Worm (Caenorhabditis elegans): ENCODE measurements around the gene C04E6.4.

- no peak for TF ChIP-seq snpc-4 (tag; optimal IDR thresholded peaks at IDR 0.05)
- no peak for TF ChIP-seq aly-2 (tag; optimal IDR thresholded peaks at IDR 0.05)
- no peak for TF ChIP-seq nhr-77 (tag; optimal IDR thresholded peaks at IDR 0.05)
- TF ChIP-seq pqm-1 (tag; optimal IDR thresholded peaks at IDR 0.05): no peak
- no peak for TF ChIP-seq unc-62 (GFP tag; optimal IDR thresholded peaks at IDR 0.05 in 1 of 2)
- TF ChIP-seq unc-62 (tag; optimal IDR thresholded peaks at IDR 0.05): no peak
- no peak for TF ChIP-seq mdl-1 (tag; optimal IDR thresholded peaks at IDR 0.05)
- TF ChIP-seq nhr-28 (tag; optimal IDR thresholded peaks at IDR 0.05): no peak
These were observed 23.5 kb upstream of the C04E6.4 start, which contains the start of gene C04E6.8 for ce11 chrV:5883735-5884134.

Measured in whole organism, L4 larva.